Fruit fly (Drosophila melanogaster): ENCODE results near the gene kto.

Gene kto

dm6 chr3L:19790929-19791687, 45.3 kb upstream of the kto start (continued):
- peak; percentile 45 for TF ChIP-seq CG7372 (GFP tag; IDR thresholded peaks at IDR 0.05)
- peak; percentile 47; the same call in 1 of the 2 replicates for TF ChIP-seq Taf1 (GFP tag; IDR thresholded peaks at IDR 0.05)
- peak; percentile 71 for TF ChIP-seq dmrt11E (tag; optimal IDR thresholded peaks at IDR 0.05)
- TF ChIP-seq CG3281 (GFP tag; optimal IDR thresholded peaks at IDR 0.05) = peak; percentile 71
- peak; percentile 19 for TF ChIP-seq CG3838 (GFP tag; optimal IDR thresholded peaks at IDR 0.05)
- peak; percentile 88 for TF ChIP-seq CG30403 (GFP tag; optimal IDR thresholded peaks at IDR 0.05)
- TF ChIP-seq CG8290 (GFP tag; optimal IDR thresholded peaks at IDR 0.05) = peak; percentile 74
- TF ChIP-seq CG8290 (tag; optimal IDR thresholded peaks at IDR 0.05) = peak; percentile 29 to 31
- peak; percentile 56 for TF ChIP-seq CG2199 (GFP tag; IDR thresholded peaks at IDR 0.05)
- no peak for TF ChIP-seq CG14441 (GFP tag; IDR thresholded peaks at IDR 0.05)
- TF ChIP-seq gt (GFP tag; IDR thresholded peaks at IDR 0.05) = no peak
- TF ChIP-seq CG1792 (GFP tag; optimal IDR thresholded peaks at IDR 0.05) = peak; percentile 53
- no peak for TF ChIP-seq nom (GFP tag; optimal IDR thresholded peaks at IDR 0.05)
- TF ChIP-seq chn (GFP tag; optimal IDR thresholded peaks at IDR 0.05) = peak; percentile 63
- TF ChIP-seq Lpt (GFP tag; optimal IDR thresholded peaks at IDR 0.05) = no peak
- peak; percentile 69 for TF ChIP-seq CG9437 (GFP tag; optimal IDR thresholded peaks at IDR 0.05)
- no peak for TF ChIP-seq sqz (GFP tag; optimal IDR thresholded peaks at IDR 0.05)
- TF ChIP-seq Med (GFP tag) = peak; percentile 86
- no peak for TF ChIP-seq mirr (GFP tag; optimal IDR thresholded peaks at IDR 0.05)
- peak; percentile 32; the same call in 1 of the 2 replicates for TF ChIP-seq sisA (GFP tag; IDR thresholded peaks at IDR 0.05)
- TF ChIP-seq cwo (GFP tag; optimal IDR thresholded peaks at IDR 0.05) = peak; percentile 64
- TF ChIP-seq caup (GFP tag; optimal IDR thresholded peaks at IDR 0.05; ENCODE audit: severe bottlenecking) = peak; percentile 14
- no peak for TF ChIP-seq hkb (optimal IDR thresholded peaks at IDR 0.05)
- 0 out of 2 replicates have a peak, but pooled peaks have one; percentile 23 for TF ChIP-seq hkb (GFP tag; IDR thresholded peaks at IDR 0.05)
- no peak for TF ChIP-seq pfk (GFP tag; optimal IDR thresholded peaks at IDR 0.05)
- TF ChIP-seq ssp (GFP tag; IDR thresholded peaks at IDR 0.05) = peak; percentile 55
- TF ChIP-seq Dbx (GFP tag; IDR thresholded peaks at IDR 0.05) = peak; percentile 71
- TF ChIP-seq CG12071 (GFP tag; optimal IDR thresholded peaks at IDR 0.05) = no peak
- TF ChIP-seq CG13296 (GFP tag; optimal IDR thresholded peaks at IDR 0.05) = peak; percentile 45
- peak; percentile 58 for TF ChIP-seq CG33557 (GFP tag; optimal IDR thresholded peaks at IDR 0.05)
- TF ChIP-seq da (GFP tag; optimal IDR thresholded peaks at IDR 0.05) = no peak
- TF ChIP-seq CG8765 (GFP tag; IDR thresholded peaks at IDR 0.05) = no peak
- no peak for TF ChIP-seq CG1832 (GFP tag; optimal IDR thresholded peaks at IDR 0.05)
- peak; percentile 60 for TF ChIP-seq Dip3 (GFP tag; optimal IDR thresholded peaks at IDR 0.05)
- peak; percentile 58 for TF ChIP-seq lab (GFP tag; optimal IDR thresholded peaks at IDR 0.05)
- TF ChIP-seq CTCF (GFP tag; optimal IDR thresholded peaks at IDR 0.05) = no peak
- TF ChIP-seq CG18764 (GFP tag; optimal IDR thresholded peaks at IDR 0.05) = peak; percentile 15
- no peak for TF ChIP-seq knrl (GFP tag; IDR thresholded peaks at IDR 0.05; ENCODE audit: partially characterized antibody)
- no peak for TF ChIP-seq CG15073 (GFP tag; optimal IDR thresholded peaks at IDR 0.05)
- no peak for TF ChIP-seq Hr39 (optimal IDR thresholded peaks at IDR 0.05)
- TF ChIP-seq tup (GFP tag; optimal IDR thresholded peaks at IDR 0.05) = peak; percentile 47
- TF ChIP-seq CG18262 (tag; optimal IDR thresholded peaks at IDR 0.05) = peak; percentile 77
- TF ChIP-seq Hr78 (GFP tag; optimal IDR thresholded peaks at IDR 0.05) = peak in 1 of 2 experiments; percentile 38
- peak; percentile 98 for TF ChIP-seq kah (GFP tag; optimal IDR thresholded peaks at IDR 0.05)
- peak; percentile 94 for TF ChIP-seq wek (GFP tag; optimal IDR thresholded peaks at IDR 0.05)
- TF ChIP-seq HHEX (GFP tag; optimal IDR thresholded peaks at IDR 0.05) = peak; percentile 59
- no peak; the same call in 1 of the 2 replicates for TF ChIP-seq vvl (GFP tag; IDR thresholded peaks at IDR 0.05)
- TF ChIP-seq CG14710 (tag; optimal IDR thresholded peaks at IDR 0.05) = peak; percentile 62
- no peak for TF ChIP-seq CG7963 (GFP tag; IDR thresholded peaks at IDR 0.05; ENCODE audit: partially characterized antibody)
- no peak for TF ChIP-seq Nf-YA (GFP tag; IDR thresholded peaks at IDR 0.05)

Data from whole organism, embryonic.